Worm (Caenorhabditis elegans) whole organism, midembryonic: ENCODE measurements around the gene prx-19.

Experiments
- T22C8.4 ChIP-seq: fragments of 200-800 bp; sonication (Bioruptor generic); IDR thresholded peaks from 2 replicates; pipeline ENCODE4 v1.3.6; 2022; ENCODE audit warnings: missing genetic modification characterization, missing compliant biosample characterization
- cog-1 ChIP-seq: sonication (generic microtip); optimal IDR thresholded peaks from 2 replicates; lab custom pipeline; 2016; ENCODE audit warnings: missing genetic modification characterization, missing compliant biosample characterization
- flt-1 ChIP-seq: fragments of 200-800 bp; sonication (Bioruptor generic); IDR thresholded peaks from 2 replicates; pipeline ENCODE4 v1.3.6; 2022; ENCODE audit warnings: missing genetic modification characterization, missing compliant biosample characterization
- klf-2 ChIP-seq: fragments of 200-800 bp; sonication (Bioruptor generic); conservative IDR thresholded peaks from 2 replicates; pipeline ENCODE4 v1.3.6; 2022; ENCODE audit warnings: missing genetic modification reagents, missing genetic modification characterization, missing compliant biosample characterization
- med-1 ChIP-seq: sonication (generic microtip); optimal IDR thresholded peaks from 2 replicates; lab custom pipeline; 2017; ENCODE audit warnings: missing genetic modification characterization, mild to moderate bottlenecking, missing compliant biosample characterization, antibody characterized with exemption, missing genetic modification reagents; ENCODE audit not compliant: insufficient read depth
- ref-1 ChIP-seq: fragments of 200-800 bp; sonication (Bioruptor generic); conservative IDR thresholded peaks from 2 replicates; pipeline ENCODE4 v1.3.6; 2022; ENCODE audit warnings: missing genetic modification reagents, missing genetic modification characterization, missing compliant biosample characterization
- tab-1 ChIP-seq: fragments of 200-800 bp; sonication (Bioruptor generic); IDR thresholded peaks from 2 replicates; pipeline ENCODE4 v1.3.6; 2022; ENCODE audit warnings: missing genetic modification characterization, missing compliant biosample characterization
- ztf-23 ChIP-seq: fragments of 200-800 bp; sonication (Bioruptor generic); IDR thresholded peaks from 2 replicates; pipeline ENCODE4 v1.3.6; 2022; ENCODE audit warnings: missing genetic modification reagents, missing genetic modification characterization, missing compliant biosample characterization
- ztf-29 ChIP-seq: fragments of 200-800 bp; sonication (Bioruptor generic); IDR thresholded peaks from 2 replicates; pipeline ENCODE4 v1.3.6; 2022; ENCODE audit warnings: missing genetic modification reagents, missing genetic modification characterization, missing compliant biosample characterization

Gene prx-19

ce11 chrIII:8780473-8780872 lies 28.6 kb downstream of the prx-19 start:
- TF ChIP-seq ztf-23 (GFP tag; lab: Robert Waterston, UW) (no peak), cog-1 (tag; lab: Kevin White, UChicago) (no peak), ztf-29 (GFP tag; lab: Robert Waterston, UW) (no peak), T22C8.4 (GFP tag; lab: Robert Waterston, UW) (no peak), med-1 (GFP tag; lab: Kevin White, UChicago) (no peak), ref-1 (GFP tag; lab: Robert Waterston, UW) (no peak), flt-1 (GFP tag; lab: Robert Waterston, UW) (no peak), klf-2 (no peak), tab-1 (GFP tag; lab: Robert Waterston, UW) (no peak)

ce11 chrIII:8779912-8780311 lies 29.2 kb downstream of the prx-19 start, which contains the start of gene K02D10.4:
K02D10.4 (minus strand) TSS chrIII:8780012.
- no peak for TF ChIP-seq tab-1 (GFP tag; lab: Robert Waterston, UW)
- TF ChIP-seq cog-1 (tag; lab: Kevin White, UChicago), result no peak
- TF ChIP-seq ztf-29 (GFP tag; lab: Robert Waterston, UW), result no peak
- no peak for TF ChIP-seq ztf-23 (GFP tag; lab: Robert Waterston, UW)
- TF ChIP-seq ref-1 (GFP tag; lab: Robert Waterston, UW), result no peak

DNA sequence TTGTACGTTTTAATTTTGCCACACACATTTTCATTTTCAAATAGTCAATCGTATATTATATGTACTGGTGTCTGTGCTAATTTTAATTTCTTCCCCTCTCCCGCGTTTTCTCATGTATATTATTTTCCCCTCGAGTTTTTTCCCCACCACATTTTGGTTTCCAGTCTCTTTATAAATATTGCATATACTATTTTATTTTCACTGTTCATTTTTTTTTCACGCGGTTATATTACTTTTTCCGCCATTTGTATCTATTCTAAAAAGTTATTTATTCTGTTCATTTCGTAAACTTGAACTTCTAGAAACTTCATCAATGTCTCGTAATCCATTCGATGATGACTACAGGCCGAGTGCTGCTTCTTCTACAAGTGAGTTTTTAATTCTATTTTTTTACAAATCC lies 33.1 kb downstream of the prx-19 start, which contains the start of gene snap-29:
snap-29 (plus strand) TSS at position 301 of the 400 bp plus-strand sequence.
- no peak for TF ChIP-seq flt-1 (GFP tag; lab: Robert Waterston, UW)
- TF ChIP-seq tab-1 (GFP tag; lab: Robert Waterston, UW), result no peak
- no peak for TF ChIP-seq ref-1 (GFP tag; lab: Robert Waterston, UW)
- no peak for TF ChIP-seq ztf-23 (GFP tag; lab: Robert Waterston, UW)
- TF ChIP-seq cog-1 (tag; lab: Kevin White, UChicago), result no peak
- no peak for TF ChIP-seq med-1 (GFP tag; lab: Kevin White, UChicago)
- TF ChIP-seq T22C8.4 (GFP tag; lab: Robert Waterston, UW), result no peak
- no peak for TF ChIP-seq klf-2
- no peak for TF ChIP-seq ztf-29 (GFP tag; lab: Robert Waterston, UW)

DNA sequence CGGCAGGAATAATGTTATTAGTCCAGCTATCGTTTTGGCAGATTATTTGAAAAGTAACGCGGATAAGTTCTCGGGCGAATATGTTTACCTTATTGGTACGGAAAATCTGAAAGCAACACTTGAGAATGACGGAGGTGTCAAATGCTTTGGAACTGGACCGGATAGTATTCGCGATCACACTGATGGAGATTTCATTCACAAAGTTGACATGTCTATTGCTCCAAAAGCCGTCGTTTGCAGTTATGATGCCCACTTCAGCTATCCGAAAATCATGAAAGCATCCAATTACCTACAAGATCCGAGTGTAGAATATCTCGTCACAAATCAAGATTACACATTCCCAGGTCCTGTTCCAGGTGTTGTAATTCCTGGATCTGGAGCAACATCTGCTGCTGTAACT lies 35.7 kb downstream of the prx-19 start:
- TF ChIP-seq tab-1 (GFP tag; lab: Robert Waterston, UW) (no peak), T22C8.4 (GFP tag; lab: Robert Waterston, UW) (no peak), med-1 (GFP tag; lab: Kevin White, UChicago) (no peak), ref-1 (GFP tag; lab: Robert Waterston, UW) (no peak), flt-1 (GFP tag; lab: Robert Waterston, UW) (no peak), ztf-23 (GFP tag; lab: Robert Waterston, UW) (no peak), klf-2 (no peak), cog-1 (tag; lab: Kevin White, UChicago) (no peak), ztf-29 (GFP tag; lab: Robert Waterston, UW) (no peak)

DNA sequence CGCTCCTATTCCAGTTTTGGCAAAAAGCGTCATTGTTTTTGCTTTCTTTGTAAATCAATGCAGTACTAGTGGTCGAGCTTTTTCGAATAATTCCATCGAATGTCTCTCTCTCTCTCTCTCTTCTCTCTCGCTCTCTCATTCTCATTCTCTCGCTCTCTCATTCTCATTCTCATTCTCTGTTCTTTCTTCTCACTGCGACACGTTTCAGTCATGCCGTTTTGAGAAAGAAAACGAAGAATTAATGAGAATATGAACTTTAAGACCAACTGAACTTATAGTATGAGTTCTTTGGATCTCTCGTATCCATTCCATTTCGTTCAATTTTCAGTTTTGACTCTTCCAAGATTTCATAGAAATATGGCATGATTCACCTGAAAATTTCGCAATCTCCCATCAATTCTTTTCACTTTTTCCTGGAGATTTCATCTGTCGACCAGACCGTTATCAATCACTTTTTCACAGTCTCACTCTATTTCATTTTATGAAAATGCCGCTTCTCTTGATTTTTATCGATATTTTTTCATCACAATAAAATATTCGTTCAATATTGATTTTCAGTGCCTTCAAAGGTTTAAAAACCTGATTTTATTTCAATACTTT lies 36.6 kb downstream of the prx-19 start:
- no peak for TF ChIP-seq cog-1 (tag; lab: Kevin White, UChicago)
- TF ChIP-seq ztf-29 (GFP tag; lab: Robert Waterston, UW), result no peak
- TF ChIP-seq ztf-23 (GFP tag; lab: Robert Waterston, UW), result no peak
- TF ChIP-seq flt-1 (GFP tag; lab: Robert Waterston, UW), result no peak

ce11 chrIII:8771851-8772250 lies 37.2 kb downstream of the prx-19 start, which contains the start of gene K02D10.3:
K02D10.3 (minus strand) TSS chrIII:8771951.
- TF ChIP-seq ztf-29 (GFP tag; lab: Robert Waterston, UW) (no peak), tab-1 (GFP tag; lab: Robert Waterston, UW) (no peak), cog-1 (tag; lab: Kevin White, UChicago) (no peak), ztf-23 (GFP tag; lab: Robert Waterston, UW) (no peak), T22C8.4 (GFP tag; lab: Robert Waterston, UW) (no peak), flt-1 (GFP tag; lab: Robert Waterston, UW) (no peak)

DNA sequence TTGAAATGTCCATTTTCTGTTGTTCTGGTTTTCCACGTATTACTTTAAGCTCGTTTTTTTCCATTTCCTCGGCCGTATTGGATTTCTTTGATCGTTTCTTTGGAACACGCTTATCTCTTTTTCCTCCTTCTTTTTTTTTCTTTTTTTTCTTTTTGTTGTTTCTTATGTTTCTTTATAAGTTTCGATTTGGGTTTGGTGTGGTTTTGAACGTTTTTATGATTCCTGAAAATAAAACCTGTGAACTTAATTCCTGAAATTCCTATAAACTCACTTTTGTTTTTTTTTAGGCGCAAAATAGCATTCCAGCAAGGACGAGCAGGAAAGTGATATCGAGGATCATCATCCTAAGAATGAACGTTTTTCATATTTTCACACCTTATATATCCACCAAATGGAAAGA lies 37.9 kb downstream of the prx-19 start, which contains the start of gene K02D10.2:
K02D10.2 (minus strand) TSS at position 101 of the 400 bp plus-strand sequence.
- TF ChIP-seq med-1 (GFP tag; lab: Kevin White, UChicago) (no peak), ztf-29 (GFP tag; lab: Robert Waterston, UW) (no peak), T22C8.4 (GFP tag; lab: Robert Waterston, UW) (no peak)

DNA sequence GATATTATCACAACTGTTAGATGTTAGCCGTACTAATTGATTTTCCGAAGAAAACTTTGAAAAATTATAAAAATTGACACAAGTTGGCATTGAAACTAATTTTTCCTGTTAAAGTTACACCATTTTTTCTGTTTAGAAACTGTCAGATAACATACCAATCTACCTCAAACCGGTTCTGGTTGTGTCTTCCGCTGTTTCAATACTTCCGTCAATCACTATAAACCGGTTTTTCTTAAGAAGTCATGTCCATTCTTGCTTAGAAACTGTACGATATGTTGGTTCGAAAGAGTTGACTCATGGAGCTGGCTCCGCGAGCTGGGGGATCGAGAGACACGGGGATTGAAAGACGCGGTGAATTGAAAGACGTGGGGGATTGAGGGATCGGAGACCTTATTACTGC lies 38.9 kb downstream of the prx-19 start:
- TF ChIP-seq T22C8.4 (GFP tag; lab: Robert Waterston, UW), result no peak
- no peak for TF ChIP-seq ztf-23 (GFP tag; lab: Robert Waterston, UW)
- no peak for TF ChIP-seq flt-1 (GFP tag; lab: Robert Waterston, UW)
- no peak for TF ChIP-seq klf-2
- TF ChIP-seq ztf-29 (GFP tag; lab: Robert Waterston, UW), result no peak
- no peak for TF ChIP-seq tab-1 (GFP tag; lab: Robert Waterston, UW)
- no peak for TF ChIP-seq ref-1 (GFP tag; lab: Robert Waterston, UW)
- no peak for TF ChIP-seq cog-1 (tag; lab: Kevin White, UChicago)
- no peak for TF ChIP-seq med-1 (GFP tag; lab: Kevin White, UChicago)

ce11 chrIII:8769253-8769652 lies 39.8 kb downstream of the prx-19 start, which contains the start of gene K02D10.1:
K02D10.1 (plus strand) TSS chrIII:8769536.
- TF ChIP-seq T22C8.4 (GFP tag; lab: Robert Waterston, UW) (peak; percentile 50; the same call in 1 of the 2 replicates), ztf-23 (GFP tag; lab: Robert Waterston, UW) (no peak)
